Fruit fly (Drosophila melanogaster): Measurements from ENCODE around the gene sog.
A peak's percentile ranks its signal among the peaks of the same experiment; 100 is the strongest.

sog gene

DNA sequence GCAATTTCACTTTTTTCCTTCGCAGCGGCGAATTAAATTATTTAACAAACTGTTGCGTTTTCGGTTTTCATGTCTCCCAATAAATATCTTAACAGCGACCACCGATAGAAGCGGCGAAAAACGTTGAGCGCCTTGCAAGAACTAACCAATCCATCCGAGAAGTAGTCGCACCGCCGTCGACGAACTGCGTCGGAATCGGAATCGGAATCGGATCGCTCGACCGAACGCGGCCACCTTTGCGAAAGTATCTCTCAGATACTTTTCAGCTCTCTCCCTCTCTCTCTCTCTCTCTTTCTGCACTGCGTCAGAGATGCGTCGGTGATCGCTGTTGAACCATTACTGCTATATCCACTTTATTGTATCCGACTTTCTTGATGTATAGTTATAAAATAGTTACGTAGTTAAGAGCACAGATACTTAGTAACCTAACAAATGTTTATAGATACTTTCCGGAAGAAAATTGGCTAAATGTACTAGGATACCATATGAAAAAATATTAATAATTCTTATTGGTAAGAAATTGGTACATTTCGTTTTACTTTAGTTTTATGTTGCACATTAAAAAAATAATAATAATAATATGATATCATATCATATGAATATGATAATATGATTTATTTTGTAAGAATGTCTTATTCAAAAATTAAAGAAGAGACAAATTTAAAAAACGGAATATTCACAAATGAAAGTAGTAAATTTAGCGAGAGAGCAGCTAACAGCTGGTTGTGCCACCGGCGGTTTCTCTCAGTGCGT, 39.6 kb downstream of the sog start, which contains the start of gene Chsy (continued):
- TF ChIP-seq ken (GFP tag; IDR thresholded peaks at IDR 0.05), result no peak
- peak; percentile 52 for TF ChIP-seq gem (tag; optimal IDR thresholded peaks at IDR 0.05)
- TF ChIP-seq tin (GFP tag; optimal IDR thresholded peaks at IDR 0.05), result no peak
- no peak for TF ChIP-seq Gsc (GFP tag; IDR thresholded peaks at IDR 0.05)
- no peak for TF ChIP-seq CG10959 (GFP tag; IDR thresholded peaks at IDR 0.05)
- TF ChIP-seq CG32532 (GFP tag; IDR thresholded peaks at IDR 0.05), result 0 out of 2 replicates have a peak, but pooled peaks have one; percentile 10
- peak; percentile 27 for TF ChIP-seq CG14710 (tag; optimal IDR thresholded peaks at IDR 0.05)
- TF ChIP-seq CG6272 (GFP tag; IDR thresholded peaks at IDR 0.05), result no peak
- peak; percentile 92 for TF ChIP-seq CG15514 (GFP tag; optimal IDR thresholded peaks at IDR 0.05)
- no peak for TF ChIP-seq pita (GFP tag; optimal IDR thresholded peaks at IDR 0.05)
- TF ChIP-seq CG7357 (GFP tag; IDR thresholded peaks at IDR 0.05), result no peak
- peak; percentile 10; the same call in 1 of the 3 replicates for TF ChIP-seq B-H1 (GFP tag; IDR thresholded peaks at IDR 0.05)
- TF ChIP-seq shn (GFP tag; optimal IDR thresholded peaks at IDR 0.05), result no peak
- no peak for TF ChIP-seq CG30403 (GFP tag; optimal IDR thresholded peaks at IDR 0.05)
- TF ChIP-seq Atf6 (GFP tag; IDR thresholded peaks at IDR 0.05), result no peak
- no peak for TF ChIP-seq fd96Cb (tag; optimal IDR thresholded peaks at IDR 0.05)
- TF ChIP-seq Ada2b (GFP tag; IDR thresholded peaks at IDR 0.05), result no peak
- no peak for TF ChIP-seq CG6175 (GFP tag; IDR thresholded peaks at IDR 0.05)
- TF ChIP-seq CG2129 (GFP tag; IDR thresholded peaks at IDR 0.05; ENCODE audit: partially characterized antibody), result no peak
- TF ChIP-seq jing (GFP tag; optimal IDR thresholded peaks at IDR 0.05), result no peak
- 0 out of 3 replicates have a peak, but pooled peaks have one; percentile 5 for TF ChIP-seq Opbp (GFP tag; IDR thresholded peaks at IDR 0.05; ENCODE audit: partially characterized antibody)
- TF ChIP-seq ash1 (GFP tag; optimal IDR thresholded peaks at IDR 0.05), result no peak
- no peak for TF ChIP-seq CG11696 (GFP tag; IDR thresholded peaks at IDR 0.05)
- TF ChIP-seq bsh (GFP tag; optimal IDR thresholded peaks at IDR 0.05), result peak in 1 of 2 experiments; percentile 17
- no peak for TF ChIP-seq ind (GFP tag; optimal IDR thresholded peaks at IDR 0.05)
- TF ChIP-seq repo (GFP tag; optimal IDR thresholded peaks at IDR 0.05), result no peak
- TF ChIP-seq chm (GFP tag; IDR thresholded peaks at IDR 0.05), result no peak
- TF ChIP-seq Lpt (GFP tag; optimal IDR thresholded peaks at IDR 0.05), result no peak
- TF ChIP-seq Bdp1 (GFP tag; optimal IDR thresholded peaks at IDR 0.05), result no peak
- TF ChIP-seq MTF-1 (GFP tag; optimal IDR thresholded peaks at IDR 0.05; ENCODE audit: borderline replicate concordance), result no peak
- no peak for TF ChIP-seq dysf (GFP tag; IDR thresholded peaks at IDR 0.05)
- TF ChIP-seq ewg (GFP tag; optimal IDR thresholded peaks at IDR 0.05), result no peak
- no peak for TF ChIP-seq CG3726 (GFP tag; IDR thresholded peaks at IDR 0.05)
- no peak for TF ChIP-seq Six4 (GFP tag; optimal IDR thresholded peaks at IDR 0.05)
- no peak for TF ChIP-seq CG3847 (GFP tag; IDR thresholded peaks at IDR 0.05)
- TF ChIP-seq z (GFP tag; IDR thresholded peaks at IDR 0.05), result no peak
- no peak for TF ChIP-seq CG4424 (GFP tag; optimal IDR thresholded peaks at IDR 0.05)
- no peak for TF ChIP-seq CG30431 (GFP tag; optimal IDR thresholded peaks at IDR 0.05)
- TF ChIP-seq E2f1 (GFP tag; IDR thresholded peaks at IDR 0.05), result no peak
- no peak for TF ChIP-seq nerfin-1 (tag; optimal IDR thresholded peaks at IDR 0.05)
- no peak for TF ChIP-seq kah (GFP tag; optimal IDR thresholded peaks at IDR 0.05)
- TF ChIP-seq bbx (GFP tag; IDR thresholded peaks at IDR 0.05; ENCODE audit: partially characterized antibody), result no peak
- no peak for TF ChIP-seq fd64A (GFP tag; optimal IDR thresholded peaks at IDR 0.05)
- 0 out of 2 replicates have a peak, but pooled peaks have one; percentile 8 for TF ChIP-seq CG7372 (GFP tag; IDR thresholded peaks at IDR 0.05)
- TF ChIP-seq Hr39 (optimal IDR thresholded peaks at IDR 0.05), result no peak
- no peak for TF ChIP-seq Doc2 (GFP tag; IDR thresholded peaks at IDR 0.05)
- TF ChIP-seq pho (GFP tag; optimal IDR thresholded peaks at IDR 0.05), result no peak
- no peak for TF ChIP-seq mam (GFP tag; optimal IDR thresholded peaks at IDR 0.05)
- no peak for TF ChIP-seq abd-A (tag; optimal IDR thresholded peaks at IDR 0.05)
- no peak for TF ChIP-seq ato (GFP tag; IDR thresholded peaks at IDR 0.05; ENCODE audit: partially characterized antibody)
- TF ChIP-seq stc (GFP tag; IDR thresholded peaks at IDR 0.05), result 0 out of 2 replicates have a peak, but pooled peaks have one; percentile 20
